Worm (Caenorhabditis elegans): Measurements from ENCODE around the gene W08G11.1.
"Not testable (repeated sequence)": the region's sequence is repeated elsewhere in the genome, so short reads cannot be mapped to it uniquely, and the experiment has no call there.

W08G11.1 gene

ce11 chrV:16346406-16347108 lies at the start of gene W08G11.1, which contains the start of gene W08G11.5:
Gene W08G11.1 (plus strand): TSS chrV:16347058.
Gene W08G11.5 (minus strand): TSS chrV:16346506.
- TF ChIP-seq unc-62 (GFP tag; optimal IDR thresholded peaks at IDR 0.05): no peak

- TF ChIP-seq unc-62 (GFP tag; optimal IDR thresholded peaks at IDR 0.05): no peak
Measured at ce11 chrV:16297070-16297469, 49.8 kb upstream of the W08G11.1 start, which contains the start of gene srbc-83. Gene srbc-83 (plus strand): TSS chrV:16297370.

- no peak for TF ChIP-seq unc-62 (GFP tag; optimal IDR thresholded peaks at IDR 0.05)
Measured at ce11 chrV:16298669-16299068, 48.2 kb upstream of the W08G11.1 start, which contains the start of gene srbc-84. Gene srbc-84 (plus strand): TSS chrV:16298969.

ce11 chrV:16299834-16300233 lies 47.0 kb upstream of the W08G11.1 start:
- TF ChIP-seq unc-62 (GFP tag; optimal IDR thresholded peaks at IDR 0.05): no peak

ce11 chrV:16300276-16300675 lies 46.6 kb upstream of the W08G11.1 start, which contains the start of gene srbc-82:
Gene srbc-82 (plus strand): TSS chrV:16300576.
- no peak for TF ChIP-seq unc-62 (GFP tag; optimal IDR thresholded peaks at IDR 0.05)

- TF ChIP-seq unc-62 (GFP tag; optimal IDR thresholded peaks at IDR 0.05): no peak
Measured at ce11 chrV:16302439-16302838, 44.4 kb upstream of the W08G11.1 start, which contains the start of the genes C31A11.13 and oac-6. Gene C31A11.13 (minus strand): TSS chrV:16302551. Gene oac-6 (plus strand): TSS chrV:16302717.

- TF ChIP-seq unc-62 (GFP tag; optimal IDR thresholded peaks at IDR 0.05): no peak
Measured at ce11 chrV:16307253-16307652, 39.6 kb upstream of the W08G11.1 start, which contains the start of gene srxa-7. Gene srxa-7 (plus strand): TSS chrV:16307553.

ce11 chrV:16308343-16308742 lies 38.5 kb upstream of the W08G11.1 start:
- no peak for TF ChIP-seq unc-62 (GFP tag; optimal IDR thresholded peaks at IDR 0.05)

- TF ChIP-seq unc-62 (GFP tag; optimal IDR thresholded peaks at IDR 0.05): no peak
Measured at ce11 chrV:16309523-16309922, 37.3 kb upstream of the W08G11.1 start, which contains the start of gene oac-7. Gene oac-7 (plus strand): TSS chrV:16309805.

- no peak for TF ChIP-seq unc-62 (GFP tag; optimal IDR thresholded peaks at IDR 0.05)
Measured at ce11 chrV:16315004-16315403, 31.9 kb upstream of the W08G11.1 start, which contains the start of gene str-214. Gene str-214 (plus strand): TSS chrV:16315304.

ce11 chrV:16317244-16317643 lies 29.6 kb upstream of the W08G11.1 start, which contains the start of gene srh-180:
Gene srh-180 (plus strand): TSS chrV:16317544.
- no peak for TF ChIP-seq unc-62 (GFP tag; optimal IDR thresholded peaks at IDR 0.05)

ce11 chrV:16322155-16322554 lies 24.7 kb upstream of the W08G11.1 start:
- TF ChIP-seq unc-62 (GFP tag; optimal IDR thresholded peaks at IDR 0.05): no peak

ce11 chrV:16328849-16329248 lies 18.0 kb upstream of the W08G11.1 start, which contains the start of gene F57G8.7:
Gene F57G8.7 (plus strand): TSS chrV:16329149.
- no peak for TF ChIP-seq unc-62 (GFP tag; optimal IDR thresholded peaks at IDR 0.05)

- TF ChIP-seq unc-62 (GFP tag; optimal IDR thresholded peaks at IDR 0.05): no peak
Measured at ce11 chrV:16333412-16333811, 13.4 kb upstream of the W08G11.1 start, which contains the start of gene srh-167. Gene srh-167 (plus strand): TSS chrV:16333712.

ce11 chrV:16336326-16336725 lies 10.5 kb upstream of the W08G11.1 start, which contains the start of gene srw-87:
Gene srw-87 (plus strand): TSS chrV:16336626.
- TF ChIP-seq unc-62 (GFP tag; optimal IDR thresholded peaks at IDR 0.05): no peak

- not testable (repeated sequence) for TF ChIP-seq unc-62 (GFP tag; optimal IDR thresholded peaks at IDR 0.05)
Measured at ce11 chrV:16338287-16339092, 8.4 kb upstream of the W08G11.1 start, which contains the start of gene slc-9B.2. Gene slc-9B.2 (plus strand): TSS chrV:16339042.

Data from whole organism, dauer.